Fruit fly (Drosophila melanogaster) whole organism, pupa: ENCODE data around the gene Sodq.
A peak's percentile ranks its signal among the peaks of the same experiment; 100 is the strongest.

ENCODE experiments used
- CG10348 ChIP-seq: fragments of 200-800 bp; sonication (Bioruptor generic); IDR thresholded peaks from 2 replicates; pipeline ENCODE4 v1.3.6; 2022; ENCODE audit warnings: missing biosample characterization, missing genetic modification characterization
- CG12605 ChIP-seq: fragments of 200-800 bp; sonication (Bioruptor generic); IDR thresholded peaks from 2 replicates; pipeline ENCODE4 v1.3.6; 2022; ENCODE audit warnings: missing biosample characterization, missing genetic modification characterization
- CG13204 ChIP-seq: fragments of 200-800 bp; sonication (Bioruptor generic); optimal IDR thresholded peaks from 2 replicates; lab custom pipeline; 2018; ENCODE audit warnings: missing biosample characterization, mild to moderate bottlenecking, missing genetic modification characterization, moderate library complexity
- CG14655 ChIP-seq: fragments of 200-800 bp; sonication (Bioruptor generic); optimal IDR thresholded peaks from 3 replicates; lab custom pipeline; 2017; ENCODE audit warnings: mild to moderate bottlenecking, missing biosample characterization, missing genetic modification reagents, missing genetic modification characterization
- CG15710 ChIP-seq: fragments of 200-800 bp; sonication (Bioruptor generic); optimal IDR thresholded peaks from 2 replicates; lab custom pipeline; 2018; ENCODE audit warnings: missing biosample characterization, mild to moderate bottlenecking, missing genetic modification characterization, moderate library complexity
- CG17806 ChIP-seq: fragments of 200-800 bp; sonication (Bioruptor generic); optimal IDR thresholded peaks from 2 replicates; lab custom pipeline; 2018; ENCODE audit warnings: missing biosample characterization, mild to moderate bottlenecking, missing genetic modification characterization, moderate library complexity
- CG32121 ChIP-seq: fragments of 200-800 bp; sonication (Bioruptor generic); IDR thresholded peaks from 2 replicates; pipeline ENCODE4 v1.3.6; 2022; ENCODE audit warnings: missing biosample characterization, missing genetic modification characterization
- CG34367 ChIP-seq: fragments of 200-800 bp; sonication (Bioruptor generic); optimal IDR thresholded peaks from 2 replicates; lab custom pipeline; 2018; ENCODE audit warnings: missing biosample characterization, mild to moderate bottlenecking, missing genetic modification characterization
- CG4496 ChIP-seq: fragments of 200-800 bp; sonication (Bioruptor generic); IDR thresholded peaks from 3 replicates; pipeline ENCODE4 v1.3.6; 2022; ENCODE audit warnings: missing biosample characterization, missing genetic modification characterization
- CG8159 ChIP-seq: fragments of 200-800 bp; sonication (Bioruptor generic); optimal IDR thresholded peaks from 3 replicates; lab custom pipeline; 2018; ENCODE audit warnings: missing biosample characterization, mild to moderate bottlenecking, missing genetic modification characterization, moderate library complexity
- CG8301 ChIP-seq: fragments of 200-800 bp; sonication (Bioruptor generic); optimal IDR thresholded peaks from 2 replicates; lab custom pipeline; 2018; ENCODE audit warnings: missing biosample characterization, mild to moderate bottlenecking, missing genetic modification characterization
- CG9948 ChIP-seq: fragments of 200-800 bp; sonication (Bioruptor generic); optimal IDR thresholded peaks from 2 replicates; lab custom pipeline; 2018; ENCODE audit warnings: missing biosample characterization, mild to moderate bottlenecking, missing genetic modification characterization, moderate library complexity
- D1 ChIP-seq: fragments of 200-800 bp; sonication (Bioruptor generic); optimal IDR thresholded peaks from 2 replicates; lab custom pipeline; 2018; ENCODE audit warnings: missing biosample characterization, mild to moderate bottlenecking, missing genetic modification characterization, moderate library complexity
- EcR ChIP-seq: fragments of 200-800 bp; sonication (Bioruptor generic); optimal IDR thresholded peaks from 3 replicates; lab custom pipeline; 2019; ENCODE audit warnings: missing biosample characterization, missing genetic modification characterization, mild to moderate bottlenecking, moderate library complexity, missing genetic modification reagents
- Ets98B ChIP-seq: fragments of 200-800 bp; sonication (Bioruptor generic); IDR thresholded peaks from 2 replicates; pipeline ENCODE4 v1.3.6; 2022; ENCODE audit warnings: missing biosample characterization, missing genetic modification characterization
- Pif1A ChIP-seq: fragments of 200-800 bp; sonication (Bioruptor generic); optimal IDR thresholded peaks from 3 replicates; lab custom pipeline; 2016; ENCODE audit warnings: missing biosample characterization, missing genetic modification characterization
- Pif1B ChIP-seq: fragments of 200-800 bp; sonication (Bioruptor generic); optimal IDR thresholded peaks from 3 replicates; lab custom pipeline; 2016; ENCODE audit warnings: missing biosample characterization, missing genetic modification characterization
- Snoo ChIP-seq: fragments of 200-800 bp; sonication (Bioruptor generic); optimal IDR thresholded peaks from 3 replicates; lab custom pipeline; 2017; ENCODE audit warnings: missing biosample characterization, mild to moderate bottlenecking, missing genetic modification characterization, inconsistent platforms
- fd96Ca ChIP-seq: fragments of 200-800 bp; sonication (Bioruptor generic); IDR thresholded peaks from 3 replicates; pipeline ENCODE4 v1.3.6; 2022; ENCODE audit warnings: missing biosample characterization, missing genetic modification characterization
- gl ChIP-seq: fragments of 200-800 bp; sonication (Bioruptor generic); optimal IDR thresholded peaks from 2 replicates; lab custom pipeline; 2018; ENCODE audit warnings: missing biosample characterization, mild to moderate bottlenecking, missing genetic modification characterization
- rn ChIP-seq: fragments of 200-800 bp; sonication (Bioruptor generic); IDR thresholded peaks from 2 replicates; pipeline ENCODE4 v1.3.6; 2022; ENCODE audit warnings: missing biosample characterization, missing genetic modification characterization

The Sodq gene

DNA sequence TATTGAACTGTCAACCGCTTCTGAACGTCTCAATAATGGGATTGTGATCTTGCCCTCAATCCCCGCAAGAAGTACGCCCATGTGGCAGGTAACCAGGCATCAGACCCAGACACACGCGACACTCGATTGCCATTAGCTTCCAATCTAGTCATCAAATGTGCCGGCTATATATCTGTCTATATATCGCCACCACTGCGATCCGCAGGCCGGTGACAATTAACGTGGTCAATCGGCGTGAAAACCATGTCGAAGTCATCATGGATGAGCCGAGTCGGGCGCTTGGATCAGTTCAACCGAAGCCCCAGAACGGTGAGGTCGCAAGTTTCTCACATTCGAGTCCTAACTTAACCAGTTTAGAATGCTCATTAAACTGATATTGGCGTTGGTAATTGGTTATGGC, at the start of gene Sodq:
Sodq (plus strand) TSS at position 301 of the 400 bp plus-strand sequence.
- TF ChIP-seq CG8159 (tag; lab: Kevin White, UChicago) (no peak), CG9948 (tag; lab: Kevin White, UChicago) (no peak), D1 (no peak), CG14655 (GFP tag; lab: Kevin White, UChicago) (no peak), CG8301 (tag; lab: Kevin White, UChicago) (no peak), CG4496 (GFP tag; lab: Robert Waterston, UW) (no peak), CG17806 (tag; lab: Kevin White, UChicago) (no peak), CG15710 (no peak), rn (GFP tag; lab: Robert Waterston, UW) (no peak), Ets98B (no peak)

DNA sequence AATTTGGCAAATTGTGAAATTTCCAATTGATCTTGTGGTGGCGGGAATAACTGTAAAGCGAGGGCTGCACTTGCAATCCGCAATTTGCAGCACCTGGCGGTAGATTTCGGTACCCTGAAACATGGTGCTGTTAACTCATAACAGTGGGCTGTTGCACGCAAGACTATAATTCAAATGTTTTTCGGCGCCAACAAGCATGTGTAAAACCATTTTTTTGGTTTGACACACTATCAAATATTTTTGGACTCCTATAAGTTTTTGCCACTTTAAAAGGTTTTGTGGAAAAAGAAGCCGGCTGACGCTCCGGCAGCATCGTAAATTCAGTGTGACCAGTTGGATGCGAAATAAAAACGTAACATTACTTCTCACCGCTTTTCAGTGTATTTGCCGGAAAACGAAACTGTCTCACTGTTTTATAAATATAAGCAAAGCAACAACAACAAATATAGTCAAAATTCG, 44.4 kb upstream of the Sodq start, which contains the start of the genes CG14545 and CG5886:
CG14545 (minus strand) TSS at position 68 of the 459 bp plus-strand sequence.
CG5886 (plus strand) TSS at position 409 of the 459 bp plus-strand sequence.
- TF ChIP-seq CG4496 (GFP tag; lab: Robert Waterston, UW) (no peak), CG9948 (tag; lab: Kevin White, UChicago) (no peak), CG15710 (no peak), CG13204 (GFP tag; lab: Kevin White, UChicago) (no peak), gl (no peak), fd96Ca (GFP tag; lab: Robert Waterston, UW) (no peak), Snoo (tag; lab: Kevin White, UChicago) (no peak), Pif1B (GFP tag; lab: Kevin White, UChicago) (no peak), EcR (GFP tag; lab: Kevin White, UChicago) (no peak), CG10348 (no peak), D1 (no peak), CG17806 (tag; lab: Kevin White, UChicago) (no peak), CG32121 (GFP tag; lab: Robert Waterston, UW) (no peak), rn (GFP tag; lab: Robert Waterston, UW) (no peak)
- TF ChIP-seq, all 21 proteins: peak for 0

DNA sequence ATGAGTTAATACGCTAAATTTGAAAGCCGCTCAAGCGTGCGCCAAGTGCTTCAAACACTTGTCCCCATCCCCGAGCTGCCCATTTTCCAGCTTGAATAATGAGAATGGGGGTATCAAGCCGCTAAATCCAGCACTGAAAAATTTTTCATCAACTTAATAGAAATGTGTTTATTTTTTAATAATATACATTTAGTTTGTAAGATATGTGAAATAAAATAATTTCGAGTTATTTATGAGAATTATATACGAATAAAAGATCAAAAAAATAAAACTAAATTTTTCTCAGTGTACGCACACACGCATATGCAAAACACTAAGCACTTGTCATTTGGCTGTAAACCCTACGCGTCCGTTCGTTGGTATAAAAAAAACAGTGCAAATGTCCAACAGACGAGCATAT, 40.8 kb upstream of the Sodq start:
- TF ChIP-seq CG8159 (tag; lab: Kevin White, UChicago), result peak; percentile 31
- TF ChIP-seq CG17806 (tag; lab: Kevin White, UChicago), result peak; percentile 38
- 0 out of 2 replicates have a peak, but pooled peaks have one; percentile 26 for TF ChIP-seq CG32121 (GFP tag; lab: Robert Waterston, UW)
- TF ChIP-seq Pif1B (GFP tag; lab: Kevin White, UChicago), result no peak
- peak; percentile 0 for TF ChIP-seq CG15710
- no peak for TF ChIP-seq CG13204 (GFP tag; lab: Kevin White, UChicago)
- no peak for TF ChIP-seq EcR (GFP tag; lab: Kevin White, UChicago)
- TF ChIP-seq Ets98B, result 0 out of 2 replicates have a peak, but pooled peaks have one; percentile 14

dm6 chr3R:25855594-25856305, 39.9 kb upstream of the Sodq start, which contains the start of gene CG5890:
TSS of gene CG5890 (plus strand) at chr3R:25856154.
- TF ChIP-seq gl, result no peak
- TF ChIP-seq Pif1A (GFP tag; lab: Kevin White, UChicago), result no peak
- peak; percentile 39 for TF ChIP-seq CG14655 (GFP tag; lab: Kevin White, UChicago)
- TF ChIP-seq CG15710, result no peak
- TF ChIP-seq CG12605 (GFP tag; lab: Robert Waterston, UW), result no peak
- TF ChIP-seq fd96Ca (GFP tag; lab: Robert Waterston, UW), result no peak
- TF ChIP-seq CG8159 (tag; lab: Kevin White, UChicago), result peak; percentile 49
- TF ChIP-seq CG8301 (tag; lab: Kevin White, UChicago), result peak; percentile 9
- TF ChIP-seq, all 21 proteins: peak for 3

DNA sequence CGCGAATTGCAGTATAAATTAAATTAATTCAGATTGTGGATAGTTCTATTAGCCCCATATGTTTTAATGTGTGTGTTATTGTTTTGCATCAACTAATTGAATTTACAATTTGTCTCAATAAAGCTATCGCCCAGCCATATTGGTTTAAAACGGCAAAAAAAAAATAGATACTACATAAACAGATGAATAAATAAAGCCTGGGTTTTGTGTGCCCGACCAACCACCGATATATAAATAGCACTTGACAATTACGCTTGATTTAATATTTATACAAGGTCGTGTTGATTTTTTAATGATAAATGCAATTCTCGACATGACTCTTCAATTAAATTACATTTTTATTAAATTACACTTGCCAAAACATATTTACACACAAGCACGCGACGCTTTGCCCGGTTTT, 25.2 kb upstream of the Sodq start:
- TF ChIP-seq CG34367 (tag; lab: Kevin White, UChicago) (no peak), CG32121 (GFP tag; lab: Robert Waterston, UW) (no peak), CG12605 (GFP tag; lab: Robert Waterston, UW) (no peak), gl (no peak), Ets98B (no peak), CG15710 (no peak), EcR (GFP tag; lab: Kevin White, UChicago) (no peak), CG8301 (tag; lab: Kevin White, UChicago) (no peak), CG10348 (no peak), CG4496 (GFP tag; lab: Robert Waterston, UW) (no peak), fd96Ca (GFP tag; lab: Robert Waterston, UW) (no peak), D1 (no peak), rn (GFP tag; lab: Robert Waterston, UW) (no peak), CG9948 (tag; lab: Kevin White, UChicago) (no peak)

DNA sequence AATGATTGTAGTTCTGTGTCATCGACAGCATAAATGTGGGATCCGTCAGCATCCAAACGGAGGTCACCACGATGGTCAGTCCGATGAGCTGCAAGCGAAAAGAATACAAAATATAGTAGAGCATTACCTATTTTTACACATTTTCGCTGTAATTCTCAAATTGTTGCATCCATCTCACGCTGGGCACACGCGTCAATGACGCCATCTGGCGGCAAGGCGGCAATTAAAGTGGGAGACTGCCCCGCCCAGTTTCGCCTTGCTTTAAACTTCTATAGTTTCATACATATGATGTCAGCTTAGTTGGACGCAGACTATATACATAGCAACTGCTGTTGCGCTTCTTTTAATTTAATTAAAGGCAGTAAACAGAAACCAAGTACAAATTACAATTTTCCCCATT, 19.0 kb upstream of the Sodq start:
- TF ChIP-seq Pif1A (GFP tag; lab: Kevin White, UChicago) (no peak), CG4496 (GFP tag; lab: Robert Waterston, UW) (no peak)
